Worm (Caenorhabditis elegans) whole organism, young adult: ENCODE data around the gene Y57A10B.6.

ENCODE experiments used
- B0019.2 ChIP-seq: fragments of 200-800 bp; sonication (Bioruptor generic); conservative IDR thresholded peaks from 2 replicates; pipeline ENCODE4 v1.3.6; 2022; ENCODE audit warnings: missing genetic modification reagents, missing genetic modification characterization, missing compliant biosample characterization
- F22D6.2 ChIP-seq: sonication (generic microtip); optimal IDR thresholded peaks from 2 replicates; lab custom pipeline; 2016; ENCODE audit warnings: mild to moderate bottlenecking, missing genetic modification characterization, missing compliant biosample characterization
- F33H1.4 ChIP-seq: fragments of 200-800 bp; sonication (Bioruptor generic); IDR thresholded peaks from 2 replicates; pipeline ENCODE4 v1.3.6; 2022; ENCODE audit warnings: missing genetic modification reagents, missing genetic modification characterization, missing compliant biosample characterization
- F52B5.7 ChIP-seq: sonication (generic microtip); optimal IDR thresholded peaks from 2 replicates; lab custom pipeline; 2016; ENCODE audit warnings: mild to moderate bottlenecking, missing genetic modification characterization, missing compliant biosample characterization
- K11D2.4 ChIP-seq: fragments of 200-800 bp; sonication (Bioruptor generic); IDR thresholded peaks from 2 replicates; pipeline ENCODE4 v1.3.6; 2022; ENCODE audit warnings: missing genetic modification reagents, missing genetic modification characterization, missing compliant biosample characterization
- K12H6.12 ChIP-seq: fragments of 200-800 bp; sonication (Bioruptor generic); optimal IDR thresholded peaks from 2 replicates; lab custom pipeline; 2018; ENCODE audit warnings: mild to moderate bottlenecking, missing genetic modification characterization, missing compliant biosample characterization
- Y67H2A.10 ChIP-seq: fragments of 200-800 bp; sonication (Bioruptor generic); conservative IDR thresholded peaks from 2 replicates; pipeline ENCODE4 v1.3.6; 2022; ENCODE audit warnings: missing genetic modification reagents, missing genetic modification characterization, missing compliant biosample characterization
- ZK185.1 ChIP-seq: sonication (generic microtip); optimal IDR thresholded peaks from 2 replicates; lab custom pipeline; 2016; ENCODE audit warnings: mild to moderate bottlenecking, missing genetic modification characterization, missing compliant biosample characterization; ENCODE audit not compliant: poor library complexity, severe bottlenecking
- athp-1 ChIP-seq: sonication (generic microtip); optimal IDR thresholded peaks from 2 replicates; lab custom pipeline; 2017; ENCODE audit warnings: mild to moderate bottlenecking, missing genetic modification characterization, missing compliant biosample characterization
- attf-3 ChIP-seq: fragments of 200-800 bp; sonication (Bioruptor generic); conservative IDR thresholded peaks from 2 replicates; pipeline ENCODE4 v1.3.6; 2022; ENCODE audit warnings: missing genetic modification reagents, missing genetic modification characterization, missing compliant biosample characterization
- ccch-3 ChIP-seq: fragments of 200-800 bp; sonication (Bioruptor generic); optimal IDR thresholded peaks from 2 replicates; lab custom pipeline; 2018; ENCODE audit warnings: mild to moderate bottlenecking, missing genetic modification characterization, missing compliant biosample characterization
- egl-18 ChIP-seq: fragments of 200-800 bp; sonication (Bioruptor generic); IDR thresholded peaks from 2 replicates; pipeline ENCODE4 v1.3.6; 2022; ENCODE audit warnings: missing genetic modification reagents, missing genetic modification characterization, missing compliant biosample characterization
- egl-44 ChIP-seq: fragments of 200-800 bp; sonication (Bioruptor generic); IDR thresholded peaks from 2 replicates; pipeline ENCODE4 v1.3.6; 2022; ENCODE audit warnings: missing genetic modification reagents, missing genetic modification characterization, missing compliant biosample characterization
- ets-4 ChIP-seq: fragments of 200-800 bp; sonication (Bioruptor generic); optimal IDR thresholded peaks from 2 replicates; lab custom pipeline; 2018; ENCODE audit warnings: mild to moderate bottlenecking, missing genetic modification characterization, missing compliant biosample characterization
- hmg-20 ChIP-seq: fragments of 200-800 bp; sonication (Bioruptor generic); IDR thresholded peaks from 2 replicates; pipeline ENCODE4 v1.3.6; 2022; ENCODE audit warnings: missing genetic modification reagents, missing genetic modification characterization, missing compliant biosample characterization
- let-526 ChIP-seq: fragments of 200-800 bp; sonication (Bioruptor generic); IDR thresholded peaks from 2 replicates; pipeline ENCODE4 v1.3.6; 2022; ENCODE audit warnings: missing genetic modification reagents, missing genetic modification characterization, missing compliant biosample characterization
- lin-40 ChIP-seq: sonication (generic microtip); optimal IDR thresholded peaks from 2 replicates; lab custom pipeline; 2016; ENCODE audit warnings: missing genetic modification characterization, mild to moderate bottlenecking, missing compliant biosample characterization, missing genotype, missing genetic modification reagents
- lsy-27 ChIP-seq: sonication (generic microtip); optimal IDR thresholded peaks from 2 replicates; lab custom pipeline; 2017; ENCODE audit warnings: missing genetic modification characterization, mild to moderate bottlenecking, missing compliant biosample characterization, antibody characterized with exemption, missing genotype, borderline replicate concordance; ENCODE audit not compliant: insufficient read depth
- madf-6 ChIP-seq: fragments of 200-800 bp; sonication (Bioruptor generic); IDR thresholded peaks from 2 replicates; pipeline ENCODE4 v1.3.6; 2022; ENCODE audit warnings: missing genetic modification reagents, missing genetic modification characterization, missing compliant biosample characterization
- madf-8 ChIP-seq: fragments of 200-800 bp; sonication (Bioruptor generic); conservative IDR thresholded peaks from 2 replicates; pipeline ENCODE4 v1.3.6; 2022; ENCODE audit warnings: missing genetic modification reagents, missing genetic modification characterization, missing compliant biosample characterization
- mes-4 ChIP-seq: sonication (generic microtip); optimal IDR thresholded peaks from 2 replicates; lab custom pipeline; 2016; ENCODE audit warnings: missing genotype, missing genetic modification characterization, missing compliant biosample characterization
- nhr-179 ChIP-seq: sonication (generic microtip); optimal IDR thresholded peaks from 2 replicates; lab custom pipeline; 2016; ENCODE audit warnings: mild to moderate bottlenecking, missing genetic modification characterization, missing compliant biosample characterization
- nhr-27 ChIP-seq: fragments of 200-800 bp; sonication (Bioruptor generic); optimal IDR thresholded peaks from 2 replicates; lab custom pipeline; 2018; ENCODE audit warnings: mild to moderate bottlenecking, missing genetic modification characterization, moderate library complexity, missing compliant biosample characterization
- rcor-1 ChIP-seq: fragments of 200-800 bp; sonication (Bioruptor generic); IDR thresholded peaks from 2 replicates; pipeline ENCODE4 v1.3.6; 2022; ENCODE audit warnings: missing genetic modification reagents, missing genetic modification characterization, missing compliant biosample characterization
- rpc-1 ChIP-seq, 2 experiments: fragments of 150-350 bp in 1 of 2; sonication (generic microtip) in 1 of 2; optimal IDR thresholded peaks; 2 replicates each; lab custom pipeline; 2014 to 2018; ENCODE audit warnings: missing biosample characterization in 1 of 2, missing genetic modification characterization in 1 of 2, missing genetic modification reagents in 1 of 2, missing genotype in 1 of 2
- sdz-38 ChIP-seq: sonication (generic microtip); optimal IDR thresholded peaks from 2 replicates; lab custom pipeline; 2016; ENCODE audit warnings: missing genotype, missing genetic modification characterization, missing compliant biosample characterization
- snpc-1.1 ChIP-seq: sonication (generic microtip); optimal IDR thresholded peaks from 2 replicates; lab custom pipeline; 2017; ENCODE audit warnings: missing genetic modification characterization, mild to moderate bottlenecking, missing compliant biosample characterization, antibody characterized with exemption, moderate library complexity, missing genotype, missing genetic modification reagents; ENCODE audit not compliant: insufficient read depth
- ztf-18 ChIP-seq: sonication (generic microtip); optimal IDR thresholded peaks from 2 replicates; lab custom pipeline; 2016; ENCODE audit warnings: missing genotype, mild to moderate bottlenecking, missing genetic modification characterization, missing compliant biosample characterization
- ztf-22 ChIP-seq: fragments of 200-800 bp; sonication (Bioruptor generic); optimal IDR thresholded peaks from 2 replicates; lab custom pipeline; 2018; ENCODE audit warnings: mild to moderate bottlenecking, missing genetic modification characterization, moderate library complexity, missing compliant biosample characterization
- ztf-25 ChIP-seq: fragments of 200-800 bp; sonication (Bioruptor generic); IDR thresholded peaks from 2 replicates; pipeline ENCODE4 v1.3.6; 2022; ENCODE audit warnings: missing genetic modification reagents, missing genetic modification characterization, missing compliant biosample characterization
- ztf-3 ChIP-seq: fragments of 200-800 bp; sonication (Bioruptor generic); optimal IDR thresholded peaks from 2 replicates; lab custom pipeline; 2018; ENCODE audit warnings: mild to moderate bottlenecking, missing genetic modification characterization, missing compliant biosample characterization

The Y57A10B.6 gene

DNA sequence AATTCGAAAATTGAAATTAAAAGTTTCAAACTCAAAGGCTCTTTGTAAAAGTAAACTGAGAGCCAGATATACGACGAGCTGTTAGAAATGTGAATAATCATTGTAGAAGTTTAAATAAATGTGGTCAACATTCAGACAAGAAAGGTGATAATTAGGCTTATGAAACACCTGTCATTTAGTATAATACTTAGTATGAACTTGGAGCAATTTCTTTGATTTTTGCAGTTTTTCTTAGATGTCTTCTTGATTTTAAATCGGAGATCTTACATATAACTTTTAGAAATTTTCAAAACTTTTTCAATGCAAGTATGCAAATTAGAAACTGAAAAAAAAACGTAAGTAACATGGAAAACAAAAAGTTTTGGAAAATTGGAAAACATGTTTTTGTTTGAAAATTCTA is 16.5 kb downstream of the Y57A10B.6 start, which contains the start of gene sre-30:
sre-30 (minus strand) TSS at position 101 of the 400 bp plus-strand sequence.
- no peak for TF ChIP-seq ets-4
- TF ChIP-seq sdz-38 (tag; lab: Kevin White, UChicago): no peak

DNA sequence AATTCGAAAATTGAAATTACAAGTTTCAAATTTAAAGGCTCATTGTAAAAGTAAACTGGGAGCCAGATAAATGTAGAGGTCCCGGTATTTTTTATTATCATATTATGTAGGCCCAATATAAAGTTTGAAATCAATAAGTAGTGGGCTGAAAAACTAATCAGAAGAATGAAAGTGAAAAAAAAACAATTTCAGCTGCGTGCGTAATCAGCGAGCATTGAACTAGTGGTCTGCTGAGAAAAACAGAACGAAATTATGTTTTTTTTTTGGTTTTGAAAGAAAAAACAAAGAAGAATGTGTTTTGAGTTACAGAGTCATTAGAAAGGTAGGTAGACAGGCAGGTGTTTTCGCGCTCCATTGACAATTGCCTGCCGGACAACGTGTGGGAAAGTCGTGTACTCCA is 18.8 kb downstream of the Y57A10B.6 start, which contains the start of gene sre-31:
sre-31 (minus strand) TSS at position 101 of the 400 bp plus-strand sequence.
- TF ChIP-seq F52B5.7 (tag; lab: Kevin White, UChicago) (no peak), nhr-27 (no peak)

DNA sequence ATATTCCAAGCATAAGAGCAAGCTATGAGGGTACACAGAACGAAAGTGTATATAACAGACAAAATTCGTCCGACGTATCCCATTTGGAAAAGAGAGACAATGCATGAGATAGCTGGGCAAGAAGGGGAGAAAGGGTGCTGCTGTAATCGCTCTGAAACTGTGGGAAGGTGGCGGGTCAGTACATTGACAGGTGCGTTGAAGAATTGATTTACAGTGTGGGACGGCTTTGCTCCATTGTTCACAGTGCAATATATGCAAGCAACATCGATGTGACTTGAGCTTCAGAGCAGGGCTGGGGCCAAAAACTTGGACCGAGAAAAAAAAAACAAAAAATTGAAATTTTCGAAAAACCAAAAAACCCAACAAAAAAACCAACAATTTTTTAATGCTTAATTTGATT is 20.2 kb downstream of the Y57A10B.6 start, which contains the start of gene F57G9.3:
F57G9.3 (minus strand) TSS at position 101 of the 400 bp plus-strand sequence.
- TF ChIP-seq nhr-179 (tag; lab: Kevin White, UChicago): no peak
- TF ChIP-seq hmg-20 (GFP tag; lab: Robert Waterston, UW): no peak

DNA sequence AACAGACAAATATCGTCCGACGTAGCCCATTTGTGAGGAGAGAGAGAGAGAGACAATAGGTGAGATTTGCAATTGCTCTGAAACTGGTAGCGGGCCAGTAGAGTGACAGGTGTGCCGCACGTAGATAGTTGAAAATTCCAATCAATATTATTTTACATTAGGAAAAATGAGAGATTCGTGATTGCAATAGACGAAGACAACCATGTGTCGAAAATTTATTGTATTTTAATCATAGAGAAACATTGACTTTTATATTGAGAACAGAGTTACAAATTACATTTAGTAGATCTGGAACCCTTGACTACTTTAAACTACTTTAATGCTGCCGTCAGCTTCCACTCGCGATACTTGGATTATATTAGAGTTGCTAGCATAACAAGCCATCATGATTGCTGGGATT is 22.5 kb downstream of the Y57A10B.6 start, which contains the start of gene Y57A10C.1:
Y57A10C.1 (minus strand) TSS at position 101 of the 400 bp plus-strand sequence.
- no peak for TF ChIP-seq ztf-22
- no peak for TF ChIP-seq Y67H2A.10 (GFP tag; lab: Robert Waterston, UW)
- TF ChIP-seq snpc-1.1 (tag; lab: Kevin White, UChicago): no peak
- no peak for TF ChIP-seq F22D6.2 (tag; lab: Kevin White, UChicago)
- TF ChIP-seq rcor-1 (GFP tag; lab: Robert Waterston, UW): no peak
- TF ChIP-seq mes-4: no peak
- no peak for TF ChIP-seq K12H6.12
- TF ChIP-seq ztf-18: no peak
- TF ChIP-seq madf-8: no peak
- TF ChIP-seq ztf-25 (GFP tag; lab: Robert Waterston, UW): no peak
- no peak for TF ChIP-seq madf-6 (GFP tag; lab: Robert Waterston, UW)
- no peak for TF ChIP-seq F33H1.4
- no peak for TF ChIP-seq lsy-27 (tag; lab: Kevin White, UChicago)
- no peak for TF ChIP-seq K11D2.4 (GFP tag; lab: Robert Waterston, UW)

DNA sequence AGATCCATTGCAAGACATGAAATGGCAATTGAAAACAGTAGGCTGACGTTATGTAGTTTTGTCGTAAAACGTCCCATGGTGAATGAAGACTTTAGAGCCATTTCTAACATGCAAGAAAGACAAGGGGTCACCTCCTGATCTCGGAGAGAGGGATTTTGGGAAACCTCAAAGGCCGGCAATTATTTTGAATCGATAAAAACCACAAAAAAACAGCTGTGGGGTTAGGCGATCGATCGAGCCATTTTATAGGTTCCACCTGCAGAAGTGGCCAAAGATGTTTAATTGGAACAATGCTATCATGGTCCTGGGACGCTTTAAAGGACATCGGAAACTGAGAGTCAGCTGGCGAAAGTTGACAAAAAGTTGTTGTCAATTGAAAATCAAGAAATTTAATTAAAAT is 24.9 kb downstream of the Y57A10B.6 start, which contains the start of gene Y57A10C.11:
Y57A10C.11 (minus strand) TSS at position 101 of the 400 bp plus-strand sequence.
- no peak for TF ChIP-seq nhr-27
- TF ChIP-seq ccch-3 (GFP tag; lab: Kevin White, UChicago): no peak
- TF ChIP-seq ZK185.1 (tag; lab: Kevin White, UChicago): no peak
- no peak for TF ChIP-seq rpc-1 (optimal IDR thresholded peaks at IDR 0.05; lab: Kevin White, UChicago)
- no peak for TF ChIP-seq rpc-1 (tag; optimal IDR thresholded peaks at IDR 0.05; lab: Kevin White, UChicago)
- no peak for TF ChIP-seq egl-44
- TF ChIP-seq ztf-3: no peak
- TF ChIP-seq lin-40: no peak
- no peak for TF ChIP-seq B0019.2 (GFP tag; lab: Robert Waterston, UW)
- TF ChIP-seq athp-1: no peak
- TF ChIP-seq egl-18: no peak
- TF ChIP-seq attf-3 (GFP tag; lab: Robert Waterston, UW): no peak
- no peak for TF ChIP-seq hmg-20 (GFP tag; lab: Robert Waterston, UW)
- TF ChIP-seq snpc-1.1 (tag; lab: Kevin White, UChicago): no peak
- TF ChIP-seq let-526: no peak
